Worm (Caenorhabditis elegans) whole organism, L4 larva: ENCODE results near the gene fip-2.

Source experiments
- F26F4.8 ChIP-seq: fragments of 200-800 bp; sonication (Bioruptor generic); conservative IDR thresholded peaks from 2 replicates; pipeline ENCODE4 v1.3.6; 2022; ENCODE audit warnings: missing genetic modification characterization, missing compliant biosample characterization
- F37D6.2 ChIP-seq: sonication (generic microtip); optimal IDR thresholded peaks from 2 replicates; lab custom pipeline; 2016; ENCODE audit warnings: mild to moderate bottlenecking, missing genetic modification characterization, missing compliant biosample characterization
- T26A8.4 ChIP-seq: fragments of 200-800 bp; sonication (Bioruptor generic); IDR thresholded peaks from 2 replicates; pipeline ENCODE4 v1.3.6; 2022; ENCODE audit warnings: missing genetic modification characterization, missing compliant biosample characterization
- Y5F2A.4 ChIP-seq: fragments of 200-800 bp; sonication (Bioruptor generic); optimal IDR thresholded peaks from 2 replicates; lab custom pipeline; 2018; ENCODE audit warnings: mild to moderate bottlenecking, missing genetic modification characterization, missing compliant biosample characterization
- ZK337.2 ChIP-seq: fragments of 200-800 bp; sonication (Bioruptor generic); IDR thresholded peaks from 2 replicates; pipeline ENCODE4 v1.3.6; 2022; ENCODE audit warnings: missing genetic modification reagents, missing genetic modification characterization, missing compliant biosample characterization
- ctbp-1 ChIP-seq: fragments of 200-800 bp; sonication (Bioruptor generic); IDR thresholded peaks from 2 replicates; pipeline ENCODE4 v1.3.6; 2022; ENCODE audit warnings: missing genetic modification reagents, missing genetic modification characterization, missing compliant biosample characterization
- daf-8 ChIP-seq: fragments of 200-800 bp; sonication (Bioruptor generic); IDR thresholded peaks from 2 replicates; pipeline ENCODE4 v1.3.6; 2022; ENCODE audit warnings: missing genetic modification characterization, missing compliant biosample characterization
- dmd-6 ChIP-seq: fragments of 200-800 bp; sonication (Bioruptor generic); IDR thresholded peaks from 2 replicates; pipeline ENCODE4 v1.3.6; 2022; ENCODE audit warnings: missing genetic modification reagents, missing genetic modification characterization, missing compliant biosample characterization
- dpl-1 ChIP-seq: fragments of 150-350 bp; optimal IDR thresholded peaks from 2 replicates; lab custom pipeline; 2014; ENCODE audit warnings: missing biosample characterization, missing genetic modification reagents, missing genetic modification characterization
- dve-1 ChIP-seq: sonication (generic microtip); optimal IDR thresholded peaks from 2 replicates; lab custom pipeline; 2017; ENCODE audit warnings: antibody characterized with exemption, mild to moderate bottlenecking, missing genetic modification characterization, missing compliant biosample characterization; ENCODE audit not compliant: insufficient read depth
- gei-8 ChIP-seq: fragments of 200-800 bp; sonication (Bioruptor generic); optimal IDR thresholded peaks from 2 replicates; lab custom pipeline; 2018; ENCODE audit warnings: mild to moderate bottlenecking, missing genetic modification characterization, missing compliant biosample characterization
- hif-1 ChIP-seq, 2 experiments: sonication (generic microtip); optimal IDR thresholded peaks; 2 replicates each; lab custom pipeline; 2016 to 2017; ENCODE audit warnings: missing compliant biosample characterization in 2 of 2, missing genetic modification characterization in 2 of 2, missing genetic modification reagents in 2 of 2, missing genotype in 2 of 2, mild to moderate bottlenecking in 1 of 2
- hlh-30 ChIP-seq: sonication (generic microtip); optimal IDR thresholded peaks from 2 replicates; lab custom pipeline; 2017; ENCODE audit warnings: antibody characterized with exemption, mild to moderate bottlenecking, missing genetic modification characterization, missing compliant biosample characterization; ENCODE audit not compliant: insufficient read depth
- hmg-1.1 ChIP-seq: fragments of 200-800 bp; sonication (Bioruptor generic); IDR thresholded peaks from 2 replicates; pipeline ENCODE4 v1.3.6; 2022; ENCODE audit warnings: missing genetic modification reagents, missing genetic modification characterization, missing compliant biosample characterization
- lin-13 ChIP-seq: fragments of 150-350 bp; optimal IDR thresholded peaks from 2 replicates; lab custom pipeline; 2014; ENCODE audit warnings: missing biosample characterization, missing genetic modification reagents, missing genetic modification characterization
- lin-15B ChIP-seq: fragments of 150-350 bp; sonication (generic microtip); optimal IDR thresholded peaks from 3 replicates; lab custom pipeline; 2014; ENCODE audit warnings: missing biosample characterization, missing genetic modification characterization
- lin-38 ChIP-seq: fragments of 200-800 bp; sonication (Bioruptor generic); IDR thresholded peaks from 2 replicates; pipeline ENCODE4 v1.3.6; 2022; ENCODE audit warnings: missing genetic modification reagents, missing genetic modification characterization, missing compliant biosample characterization
- lsy-2 ChIP-seq, 2 experiments: fragments of 150-350 bp in 1 of 2; sonication (generic microtip) in 1 of 2; optimal IDR thresholded peaks; 2 replicates each; lab custom pipeline; 2014 to 2017; ENCODE audit warnings: missing biosample characterization in 2 of 2, missing genetic modification characterization in 2 of 2
- mdl-1 ChIP-seq, 2 experiments: fragments of 150-350 bp in 1 of 2; sonication (generic microtip) in 1 of 2; optimal IDR thresholded peaks; 2 replicates each; lab custom pipeline; 2014 to 2017; ENCODE audit warnings: missing biosample characterization in 2 of 2, missing genetic modification characterization in 2 of 2
- mep-1 ChIP-seq: fragments of 150-350 bp; sonication (generic microtip); optimal IDR thresholded peaks from 3 replicates; lab custom pipeline; 2014; ENCODE audit warnings: missing biosample characterization, missing genetic modification characterization
- nhr-11 ChIP-seq: fragments of 150-350 bp; optimal IDR thresholded peaks from 2 replicates; lab custom pipeline; 2014; ENCODE audit warnings: missing biosample characterization, missing genetic modification characterization
- nhr-25 ChIP-seq: sonication (generic microtip); optimal IDR thresholded peaks from 2 replicates; lab custom pipeline; 2017; ENCODE audit warnings: missing genetic modification characterization, mild to moderate bottlenecking, missing compliant biosample characterization, antibody characterized with exemption, moderate library complexity, borderline replicate concordance; ENCODE audit not compliant: insufficient read depth
- nhr-28 ChIP-seq: fragments of 150-350 bp; optimal IDR thresholded peaks from 2 replicates; lab custom pipeline; 2014; ENCODE audit warnings: missing biosample characterization, missing genetic modification characterization
- nhr-41 ChIP-seq: fragments of 200-800 bp; sonication (Bioruptor generic); IDR thresholded peaks from 2 replicates; pipeline ENCODE4 v1.3.6; 2022; ENCODE audit warnings: missing genetic modification reagents, missing genetic modification characterization, missing compliant biosample characterization
- nhr-48 ChIP-seq: sonication (generic microtip); optimal IDR thresholded peaks from 2 replicates; lab custom pipeline; 2016; ENCODE audit warnings: mild to moderate bottlenecking, missing genetic modification characterization, missing compliant biosample characterization
- nhr-6 ChIP-seq: fragments of 150-350 bp; optimal IDR thresholded peaks from 2 replicates; lab custom pipeline; 2014; ENCODE audit warnings: missing biosample characterization, missing genetic modification characterization
- nhr-77 ChIP-seq: fragments of 150-350 bp; optimal IDR thresholded peaks from 2 replicates; lab custom pipeline; 2014; ENCODE audit warnings: missing biosample characterization, missing genetic modification characterization
- php-3 ChIP-seq: fragments of 200-800 bp; sonication (Bioruptor generic); IDR thresholded peaks from 2 replicates; pipeline ENCODE4 v1.3.6; 2022; ENCODE audit warnings: missing genetic modification reagents, missing genetic modification characterization, missing compliant biosample characterization
- pqm-1 ChIP-seq: sonication (generic microtip); optimal IDR thresholded peaks from 2 replicates; lab custom pipeline; 2017; ENCODE audit warnings: missing biosample characterization, missing genetic modification characterization
- rbr-2 ChIP-seq: sonication (generic microtip); optimal IDR thresholded peaks from 2 replicates; lab custom pipeline; 2016; ENCODE audit warnings: missing genotype, missing genetic modification characterization, missing compliant biosample characterization
- sdz-12 ChIP-seq: fragments of 200-800 bp; sonication (Bioruptor generic); optimal IDR thresholded peaks from 2 replicates; lab custom pipeline; 2018; ENCODE audit warnings: mild to moderate bottlenecking, missing genetic modification characterization, missing compliant biosample characterization
- set-16 ChIP-seq: fragments of 200-800 bp; sonication (Bioruptor generic); IDR thresholded peaks from 2 replicates; pipeline ENCODE4 v1.3.6; 2022; ENCODE audit warnings: missing genetic modification reagents, missing genetic modification characterization, missing compliant biosample characterization
- skn-1 ChIP-seq: fragments of 150-350 bp; optimal IDR thresholded peaks from 2 replicates; lab custom pipeline; 2014; ENCODE audit warnings: missing biosample characterization, missing genetic modification characterization
- snpc-4 ChIP-seq: fragments of 150-350 bp; optimal IDR thresholded peaks from 2 replicates; lab custom pipeline; 2014; ENCODE audit warnings: missing biosample characterization, missing genetic modification characterization
- spr-3 ChIP-seq: fragments of 200-800 bp; sonication (Bioruptor generic); optimal IDR thresholded peaks from 2 replicates; lab custom pipeline; 2018; ENCODE audit warnings: mild to moderate bottlenecking, missing genetic modification characterization, missing compliant biosample characterization
- unc-62 ChIP-seq, 3 experiments: fragments of 150-350 bp in 1 of 3; sonication (generic microtip); optimal IDR thresholded peaks in 2 of 3; peaks in 1 of 3; 1 replicate in 1 of 3; 2 replicates in 2 of 3; lab custom pipeline; 2014 to 2017; ENCODE audit warnings: missing biosample characterization in 3 of 3, missing genetic modification characterization in 3 of 3, missing genetic modification reagents in 3 of 3, missing genotype in 1 of 3
- zag-1 ChIP-seq: fragments of 150-350 bp; optimal IDR thresholded peaks from 2 replicates; lab custom pipeline; 2014; ENCODE audit warnings: missing biosample characterization, missing genetic modification characterization
- zfp-3 ChIP-seq: fragments of 200-800 bp; sonication (Bioruptor generic); conservative IDR thresholded peaks from 2 replicates; pipeline ENCODE4 v1.3.6; 2022; ENCODE audit warnings: missing genetic modification reagents, missing genetic modification characterization, missing compliant biosample characterization
- ztf-11 ChIP-seq: fragments of 150-350 bp; optimal IDR thresholded peaks from 2 replicates; lab custom pipeline; 2014; ENCODE audit warnings: missing biosample characterization, missing genetic modification characterization
- ztf-7 ChIP-seq: fragments of 150-350 bp; optimal IDR thresholded peaks from 2 replicates; lab custom pipeline; 2014; ENCODE audit warnings: missing biosample characterization, missing genetic modification characterization

The fip-2 gene

ce11 chrV:9097213-9097612 is 29.4 kb downstream of the fip-2 start (continued):
- TF ChIP-seq mep-1 (peak; percentile 0), lin-15B (tag; lab: Kevin White, UChicago) (no peak), gei-8 (GFP tag; lab: Kevin White, UChicago) (no peak), T26A8.4 (GFP tag; lab: Robert Waterston, UW) (peak; percentile 18; the same call in 1 of the 2 replicates)

ce11 chrV:9098280-9098973 is 30.6 kb downstream of the fip-2 start, which contains the start of gene F21C10.9:
F21C10.9 (minus strand) TSS chrV:9098696.
- no peak for TF ChIP-seq spr-3 (GFP tag; lab: Kevin White, UChicago)
- TF ChIP-seq lin-13 = no peak
- no peak for TF ChIP-seq dve-1
- no peak for TF ChIP-seq Y5F2A.4 (GFP tag; lab: Kevin White, UChicago)
- TF ChIP-seq dmd-6 (GFP tag; lab: Robert Waterston, UW) = peak; percentile 12; the same call in 1 of the 2 replicates
- no peak for TF ChIP-seq ZK337.2
- peak; percentile 94 for TF ChIP-seq nhr-28 (tag; lab: Kevin White, UChicago)
- no peak for TF ChIP-seq ctbp-1
- peak; percentile 51 for TF ChIP-seq hlh-30
- no peak for TF ChIP-seq rbr-2 (tag; lab: Kevin White, UChicago)
- no peak for TF ChIP-seq nhr-11 (tag; lab: Kevin White, UChicago)

- TF ChIP-seq ztf-11 (no peak), hif-1 (tag; optimal IDR thresholded peaks at IDR 0.05; lab: Kevin White, UChicago) (no peak), hmg-1.1 (no peak), nhr-6 (tag; lab: Kevin White, UChicago) (no peak), sdz-12 (GFP tag; lab: Kevin White, UChicago) (no peak), nhr-77 (tag; lab: Kevin White, UChicago) (no peak), lin-38 (GFP tag; lab: Robert Waterston, UW) (no peak), F37D6.2 (tag; lab: Kevin White, UChicago) (no peak), php-3 (GFP tag; lab: Robert Waterston, UW) (no peak), mep-1 (no peak), daf-8 (GFP tag; lab: Robert Waterston, UW) (no peak), nhr-41 (GFP tag; lab: Robert Waterston, UW) (no peak), pqm-1 (tag; lab: Kevin White, UChicago) (no peak), nhr-25 (tag; lab: Kevin White, UChicago) (no peak), dpl-1 (GFP tag; lab: Kevin White, UChicago) (no peak)
- TF ChIP-seq, all 104 proteins: peak for 0
Observed at ce11 chrV:9101062-9101461, 33.3 kb downstream of the fip-2 start, which contains the start of gene frpr-6. frpr-6 (minus strand) TSS chrV:9101162.

ce11 chrV:9108219-9108618 is 40.4 kb downstream of the fip-2 start, which contains the start of gene F21C10.18:
F21C10.18 (plus strand) TSS chrV:9108519.
- no peak for TF ChIP-seq zag-1 (tag; lab: Kevin White, UChicago)
- no peak for TF ChIP-seq ztf-7 (tag; lab: Kevin White, UChicago)
- TF ChIP-seq lsy-2 (tag; optimal IDR thresholded peaks at IDR 0.05; lab: Kevin White, UChicago) = no peak

DNA sequence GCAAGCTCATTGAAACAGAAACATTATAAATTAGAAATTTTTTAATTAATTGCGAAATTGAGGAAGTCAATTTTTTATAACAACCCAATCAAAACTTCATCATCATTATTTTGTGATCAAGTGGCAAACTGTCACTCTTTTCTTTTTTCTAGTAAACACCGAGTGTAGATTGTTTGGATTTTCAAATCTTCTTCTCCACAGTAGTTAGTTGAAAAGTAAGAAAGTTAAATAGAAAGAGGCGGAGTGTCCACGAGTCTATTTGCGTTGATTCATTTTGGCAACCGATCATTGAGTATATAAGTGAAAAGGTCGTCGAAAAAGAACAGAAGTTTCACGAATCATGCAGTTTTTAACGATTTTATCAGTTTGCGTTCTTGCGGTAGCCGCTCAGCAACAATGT is 41.5 kb downstream of the fip-2 start, which contains the start of gene pqn-31:
TSS of gene pqn-31 (plus strand) at position 301 of the 400 bp plus-strand sequence.
- TF ChIP-seq F26F4.8 (GFP tag; lab: Robert Waterston, UW) = no peak
- TF ChIP-seq snpc-4 (tag; lab: Kevin White, UChicago) = no peak
- TF ChIP-seq skn-1 (tag; lab: Kevin White, UChicago) = no peak
- no peak for TF ChIP-seq nhr-25 (tag; lab: Kevin White, UChicago)
- no peak for TF ChIP-seq ZK337.2
- TF ChIP-seq unc-62 (GFP tag; optimal IDR thresholded peaks at IDR 0.05 in 1 of 2; lab: Kevin White, UChicago) = no peak
- TF ChIP-seq unc-62 (tag; optimal IDR thresholded peaks at IDR 0.05; lab: Kevin White, UChicago) = no peak
- no peak for TF ChIP-seq dpl-1 (GFP tag; lab: Kevin White, UChicago)
- TF ChIP-seq zfp-3 = no peak
- TF ChIP-seq mdl-1 (tag; optimal IDR thresholded peaks at IDR 0.05; lab: Kevin White, UChicago) = no peak
- TF ChIP-seq nhr-48 (tag; lab: Kevin White, UChicago) = no peak
- no peak for TF ChIP-seq zag-1 (tag; lab: Kevin White, UChicago)
- no peak for TF ChIP-seq set-16 (GFP tag; lab: Robert Waterston, UW)
